Worm (Caenorhabditis elegans) whole organism, midembryonic: ENCODE measurements around the gene str-141.
A peak's percentile ranks its signal among the peaks of the same experiment; 100 is the strongest.

Source experiments
- T22C8.4 ChIP-seq: fragments of 200-800 bp; sonication (Bioruptor generic); IDR thresholded peaks from 2 replicates; pipeline ENCODE4 v1.3.6; 2022; ENCODE audit warnings: missing genetic modification characterization, missing compliant biosample characterization
- cog-1 ChIP-seq: sonication (generic microtip); optimal IDR thresholded peaks from 2 replicates; lab custom pipeline; 2016; ENCODE audit warnings: missing genetic modification characterization, missing compliant biosample characterization
- flt-1 ChIP-seq: fragments of 200-800 bp; sonication (Bioruptor generic); IDR thresholded peaks from 2 replicates; pipeline ENCODE4 v1.3.6; 2022; ENCODE audit warnings: missing genetic modification characterization, missing compliant biosample characterization
- klf-2 ChIP-seq: fragments of 200-800 bp; sonication (Bioruptor generic); conservative IDR thresholded peaks from 2 replicates; pipeline ENCODE4 v1.3.6; 2022; ENCODE audit warnings: missing genetic modification reagents, missing genetic modification characterization, missing compliant biosample characterization
- med-1 ChIP-seq: sonication (generic microtip); optimal IDR thresholded peaks from 2 replicates; lab custom pipeline; 2017; ENCODE audit warnings: missing genetic modification characterization, mild to moderate bottlenecking, missing compliant biosample characterization, antibody characterized with exemption, missing genetic modification reagents; ENCODE audit not compliant: insufficient read depth
- ref-1 ChIP-seq: fragments of 200-800 bp; sonication (Bioruptor generic); conservative IDR thresholded peaks from 2 replicates; pipeline ENCODE4 v1.3.6; 2022; ENCODE audit warnings: missing genetic modification reagents, missing genetic modification characterization, missing compliant biosample characterization
- tab-1 ChIP-seq: fragments of 200-800 bp; sonication (Bioruptor generic); IDR thresholded peaks from 2 replicates; pipeline ENCODE4 v1.3.6; 2022; ENCODE audit warnings: missing genetic modification characterization, missing compliant biosample characterization
- ztf-23 ChIP-seq: fragments of 200-800 bp; sonication (Bioruptor generic); IDR thresholded peaks from 2 replicates; pipeline ENCODE4 v1.3.6; 2022; ENCODE audit warnings: missing genetic modification reagents, missing genetic modification characterization, missing compliant biosample characterization
- ztf-29 ChIP-seq: fragments of 200-800 bp; sonication (Bioruptor generic); IDR thresholded peaks from 2 replicates; pipeline ENCODE4 v1.3.6; 2022; ENCODE audit warnings: missing genetic modification reagents, missing genetic modification characterization, missing compliant biosample characterization

str-141 gene

ce11 chrV:11320860-11321259 is 2.8 kb downstream of the str-141 start:
- no peak for TF ChIP-seq flt-1 (GFP tag; lab: Robert Waterston, UW)
- TF ChIP-seq T22C8.4 = no peak
- TF ChIP-seq ztf-29 (GFP tag; lab: Robert Waterston, UW) = no peak
- TF ChIP-seq ztf-23 = no peak
- no peak for TF ChIP-seq cog-1 (tag; lab: Kevin White, UChicago)
- TF ChIP-seq klf-2 = no peak
- TF ChIP-seq med-1 (GFP tag; lab: Kevin White, UChicago) = no peak
- no peak for TF ChIP-seq tab-1 (GFP tag; lab: Robert Waterston, UW)
- TF ChIP-seq ref-1 (GFP tag; lab: Robert Waterston, UW) = no peak

DNA sequence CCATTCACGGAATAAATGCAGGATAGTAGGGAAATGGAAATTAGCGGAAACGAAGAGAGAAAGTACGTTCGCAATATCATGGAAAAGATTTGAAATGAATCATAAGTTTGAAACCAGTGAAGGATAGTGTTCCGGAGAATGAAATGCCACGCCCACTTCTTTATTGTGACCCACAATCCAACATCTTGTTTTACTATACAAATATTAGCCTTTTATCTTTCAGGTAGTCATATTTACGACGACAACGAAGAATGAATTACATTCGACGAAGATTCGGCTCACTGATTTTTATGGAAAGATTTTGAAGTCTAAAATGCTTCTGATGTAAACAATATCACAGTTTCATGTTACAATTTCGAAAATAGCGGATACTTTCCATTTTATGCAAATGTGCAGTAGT is 6.8 kb downstream of the str-141 start, which contains the start of gene cutl-18:
cutl-18 (minus strand) TSS at position 101 of the 400 bp plus-strand sequence.
- TF ChIP-seq ztf-23 (no peak), flt-1 (GFP tag; lab: Robert Waterston, UW) (no peak), klf-2 (no peak), cog-1 (tag; lab: Kevin White, UChicago) (no peak), T22C8.4 (no peak), tab-1 (GFP tag; lab: Robert Waterston, UW) (no peak), ztf-29 (GFP tag; lab: Robert Waterston, UW) (no peak), med-1 (GFP tag; lab: Kevin White, UChicago) (no peak), ref-1 (GFP tag; lab: Robert Waterston, UW) (no peak)

ce11 chrV:11314025-11314880 is 9.4 kb downstream of the str-141 start:
- TF ChIP-seq tab-1 (GFP tag; lab: Robert Waterston, UW) = peak; percentile 100
- peak; percentile 96 for TF ChIP-seq med-1 (GFP tag; lab: Kevin White, UChicago)
- TF ChIP-seq cog-1 (tag; lab: Kevin White, UChicago) = peak; percentile 98
- TF ChIP-seq ref-1 (GFP tag; lab: Robert Waterston, UW) = peak; percentile 99
- peak; percentile 100 for TF ChIP-seq ztf-29 (GFP tag; lab: Robert Waterston, UW)
- TF ChIP-seq klf-2 = peak; percentile 100
- TF ChIP-seq flt-1 (GFP tag; lab: Robert Waterston, UW) = peak; percentile 99
- TF ChIP-seq ztf-23 = peak; percentile 99
- peak; percentile 99 for TF ChIP-seq T22C8.4

ce11 chrV:11312904-11313303 is 10.7 kb downstream of the str-141 start:
- TF ChIP-seq tab-1 (GFP tag; lab: Robert Waterston, UW) (no peak), ztf-23 (no peak)

ce11 chrV:11311013-11311472 is 12.6 kb downstream of the str-141 start, which contains the start of gene T03F7.7:
T03F7.7 (plus strand) TSS chrV:11311422.
- TF ChIP-seq T22C8.4 = no peak

DNA sequence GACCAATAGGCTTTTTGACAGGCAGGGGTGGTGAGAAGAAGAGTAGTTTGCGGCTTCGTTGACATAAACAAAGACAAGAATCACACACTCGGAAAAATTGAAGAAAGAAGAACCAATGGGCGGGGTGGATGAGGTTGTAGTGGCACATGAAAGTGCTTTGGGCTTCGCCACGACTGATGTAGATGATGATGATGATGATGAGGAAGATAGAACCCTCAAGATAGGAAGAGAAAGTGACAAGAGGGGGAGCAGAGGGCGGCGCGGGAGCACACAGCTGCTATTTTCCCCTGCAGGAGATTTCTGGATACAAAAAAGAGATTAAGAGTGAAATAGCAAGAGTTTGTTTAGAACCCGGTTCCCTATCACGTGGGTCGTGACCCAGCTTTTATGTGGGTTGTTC is 14.7 kb downstream of the str-141 start:
- TF ChIP-seq med-1 (GFP tag; lab: Kevin White, UChicago) (no peak), flt-1 (GFP tag; lab: Robert Waterston, UW) (no peak), klf-2 (no peak), ztf-23 (no peak), ztf-29 (GFP tag; lab: Robert Waterston, UW) (no peak), tab-1 (GFP tag; lab: Robert Waterston, UW) (no peak), cog-1 (tag; lab: Kevin White, UChicago) (no peak), ref-1 (GFP tag; lab: Robert Waterston, UW) (no peak), T22C8.4 (no peak)

DNA sequence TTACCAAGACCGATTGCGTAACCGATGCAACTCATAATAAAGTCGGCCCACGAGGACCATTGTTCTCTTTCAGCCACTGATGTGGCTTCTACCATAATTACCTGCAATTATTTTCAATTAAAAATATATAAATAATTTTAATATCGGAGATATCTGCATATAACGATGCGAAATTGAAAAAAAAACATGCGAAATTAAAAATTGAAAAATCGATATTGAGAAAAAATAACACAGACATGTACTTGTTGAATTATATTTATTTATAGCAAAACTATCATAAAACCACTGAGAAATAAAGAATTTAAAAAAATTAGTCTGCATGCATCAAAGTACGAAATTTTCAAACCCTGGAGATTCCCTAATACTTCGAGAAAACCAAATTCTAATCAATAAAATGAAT is 15.3 kb downstream of the str-141 start, which contains the start of gene snf-11:
snf-11 (minus strand) TSS at position 101 of the 400 bp plus-strand sequence.
- no peak for TF ChIP-seq tab-1 (GFP tag; lab: Robert Waterston, UW)
- TF ChIP-seq ref-1 (GFP tag; lab: Robert Waterston, UW) = no peak
- TF ChIP-seq cog-1 (tag; lab: Kevin White, UChicago) = no peak
- no peak for TF ChIP-seq T22C8.4
- no peak for TF ChIP-seq ztf-23
- no peak for TF ChIP-seq klf-2
- no peak for TF ChIP-seq ztf-29 (GFP tag; lab: Robert Waterston, UW)
- TF ChIP-seq med-1 (GFP tag; lab: Kevin White, UChicago) = no peak
- no peak for TF ChIP-seq flt-1 (GFP tag; lab: Robert Waterston, UW)

- TF ChIP-seq cog-1 (tag; lab: Kevin White, UChicago) (no peak), T22C8.4 (no peak), flt-1 (GFP tag; lab: Robert Waterston, UW) (no peak), ref-1 (GFP tag; lab: Robert Waterston, UW) (no peak), med-1 (GFP tag; lab: Kevin White, UChicago) (no peak), ztf-23 (no peak), ztf-29 (GFP tag; lab: Robert Waterston, UW) (no peak), tab-1 (GFP tag; lab: Robert Waterston, UW) (no peak), klf-2 (no peak)
Observed at ce11 chrV:11307781-11308180, 15.8 kb downstream of the str-141 start.

ce11 chrV:11304879-11305278 is 18.7 kb downstream of the str-141 start, which contains the start of gene srh-45:
srh-45 (minus strand) TSS chrV:11304979.
- TF ChIP-seq T22C8.4 (no peak), tab-1 (GFP tag; lab: Robert Waterston, UW) (no peak), ztf-23 (no peak)

DNA sequence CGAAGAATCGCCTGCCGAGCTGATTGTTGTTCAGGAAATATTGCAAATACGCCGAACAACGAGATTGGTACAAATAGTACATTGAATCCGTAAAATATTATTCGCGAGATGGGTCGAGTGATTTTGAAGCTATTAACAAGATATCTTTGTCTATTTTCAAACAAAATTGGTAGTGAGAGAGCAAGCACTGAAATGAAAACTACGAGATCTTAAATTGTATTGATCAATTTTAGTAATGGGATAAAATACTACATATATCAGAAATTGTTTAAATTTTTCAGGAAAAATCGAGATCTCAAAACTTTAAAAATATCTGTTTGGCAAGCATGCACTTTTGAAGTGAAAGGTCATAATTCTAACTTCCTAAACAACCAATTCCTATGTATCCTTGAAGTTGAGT is 19.4 kb downstream of the str-141 start:
- TF ChIP-seq T22C8.4 (no peak), cog-1 (tag; lab: Kevin White, UChicago) (no peak), ztf-29 (GFP tag; lab: Robert Waterston, UW) (no peak), ref-1 (GFP tag; lab: Robert Waterston, UW) (no peak), med-1 (GFP tag; lab: Kevin White, UChicago) (no peak), flt-1 (GFP tag; lab: Robert Waterston, UW) (no peak)
